Comparison of ENCODE assay signal across 1 fruit fly cellular context in the genomic region with DNA sequence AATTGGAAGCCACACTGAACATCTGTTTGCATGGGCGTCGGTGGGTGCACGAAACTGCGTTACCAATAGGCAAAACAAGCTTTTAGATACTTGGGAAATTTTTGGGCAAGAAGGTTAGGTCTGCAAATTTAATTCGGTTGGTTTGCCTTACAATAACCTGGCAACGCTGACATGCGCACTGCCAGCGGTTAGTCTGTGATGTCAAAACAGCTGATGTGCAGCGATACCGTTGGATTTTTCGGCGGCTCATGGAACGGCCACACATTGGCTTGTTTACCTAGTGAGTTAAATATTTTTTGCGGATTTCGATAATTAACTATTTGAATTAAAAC.
TF ChIP-seq lines count a peak whose summit lies in the region.

Gene ArgRS-m (plus strand): TSS at position 187 of the 332 bp plus-strand sequence.

TF ChIP-seq in whole organism, embryonic, 481 proteins besides CTCF, POLR2A, EP300 and RAD21 (continued from another document):
- TF ChIP-seq Lpt (GFP tag; optimal IDR thresholded peaks at IDR 0.05; lab: Kevin White, UChicago): no peak
- no peak for TF ChIP-seq ro (GFP tag; IDR thresholded peaks at IDR 0.05; lab: Robert Waterston, UW)
- TF ChIP-seq Dfd (GFP tag; optimal IDR thresholded peaks at IDR 0.05; lab: Kevin White, UChicago): no peak
- no peak for TF ChIP-seq lola (GFP tag; optimal IDR thresholded peaks at IDR 0.05; lab: Kevin White, UChicago)
- TF ChIP-seq NFAT (GFP tag; IDR thresholded peaks at IDR 0.05; lab: Robert Waterston, UW): peak; percentile 77
- peak; percentile 42 for TF ChIP-seq unpg (GFP tag; optimal IDR thresholded peaks at IDR 0.05; lab: Kevin White, UChicago)
- peak; percentile 62 for TF ChIP-seq caup (GFP tag; optimal IDR thresholded peaks at IDR 0.05; lab: Kevin White, UChicago; ENCODE audit: severe bottlenecking)
- TF ChIP-seq CG15269 (tag; optimal IDR thresholded peaks at IDR 0.05; lab: Kevin White, UChicago): peak; percentile 45
- TF ChIP-seq CG18262 (tag; optimal IDR thresholded peaks at IDR 0.05; lab: Kevin White, UChicago): peak; percentile 22
- no peak for TF ChIP-seq CG14667 (GFP tag; IDR thresholded peaks at IDR 0.05; lab: Robert Waterston, UW)
- peak; percentile 75 for TF ChIP-seq CG18599 (GFP tag; optimal IDR thresholded peaks at IDR 0.05; lab: Kevin White, UChicago)
- TF ChIP-seq CG9876 (GFP tag; optimal IDR thresholded peaks at IDR 0.05; lab: Kevin White, UChicago): no peak
- no peak for TF ChIP-seq CG2202 (tag; optimal IDR thresholded peaks at IDR 0.05; lab: Kevin White, UChicago)
- peak; percentile 84 for TF ChIP-seq CG9932 (GFP tag; IDR thresholded peaks at IDR 0.05; lab: Robert Waterston, UW)
TF ChIP-seq in whole organism, embryonic: peak in this region for 213.
